Worm (Caenorhabditis elegans) whole organism, L1 larva: ENCODE measurements around the gene cwp-1.

Experiments used
- C16A3.4 ChIP-seq: fragments of 150-350 bp; optimal IDR thresholded peaks from 2 replicates; lab custom pipeline; 2014; ENCODE audit warnings: missing biosample characterization, missing genetic modification characterization
- C34B4.2 ChIP-seq: sonication (generic microtip); optimal IDR thresholded peaks from 2 replicates; lab custom pipeline; 2017; ENCODE audit warnings: mild to moderate bottlenecking, missing genetic modification characterization, missing compliant biosample characterization
- F16B12.6 ChIP-seq: fragments of 150-350 bp; optimal IDR thresholded peaks from 2 replicates; lab custom pipeline; 2014; ENCODE audit warnings: missing biosample characterization, missing genetic modification characterization
- Y116A8C.19 ChIP-seq: sonication (generic microtip); optimal IDR thresholded peaks from 2 replicates; lab custom pipeline; 2016; ENCODE audit warnings: missing compliant biosample characterization, missing genetic modification characterization, borderline replicate concordance
- blmp-1 ChIP-seq: fragments of 150-350 bp; optimal IDR thresholded peaks from 2 replicates; lab custom pipeline; 2014; ENCODE audit warnings: missing biosample characterization, missing genetic modification characterization
- ceh-63 ChIP-seq: fragments of 200-800 bp; sonication (Bioruptor generic); optimal IDR thresholded peaks from 2 replicates; lab custom pipeline; 2018; ENCODE audit warnings: mild to moderate bottlenecking, missing genetic modification characterization, missing compliant biosample characterization
- ceh-88 ChIP-seq: fragments of 200-800 bp; sonication (Bioruptor generic); IDR thresholded peaks from 2 replicates; pipeline ENCODE4 v1.3.6; 2022; ENCODE audit warnings: missing genetic modification characterization, missing compliant biosample characterization
- ceh-90 ChIP-seq: sonication (generic microtip); optimal IDR thresholded peaks from 2 replicates; lab custom pipeline; 2016; ENCODE audit warnings: missing genetic modification characterization, missing compliant biosample characterization
- dpl-1 ChIP-seq, 3 experiments: fragments of 150-350 bp in 2 of 3; sonication (generic microtip) in 1 of 3; optimal IDR thresholded peaks; 2 replicates each; lab custom pipeline; 2014 to 2017; ENCODE audit warnings: missing biosample characterization in 3 of 3, missing genetic modification characterization in 3 of 3, missing genetic modification reagents in 3 of 3
- dsc-1 ChIP-seq: sonication (generic microtip); optimal IDR thresholded peaks from 2 replicates; lab custom pipeline; 2016; ENCODE audit warnings: mild to moderate bottlenecking, missing genetic modification characterization, missing compliant biosample characterization
- efl-1 ChIP-seq, 4 experiments: fragments of 150-350 bp; optimal IDR thresholded peaks in 3 of 4; peaks in 1 of 4; 1 replicate in 1 of 4; 2 replicates in 3 of 4; lab custom pipeline; 2014; ENCODE audit warnings: missing biosample characterization in 2 of 4, missing genetic modification characterization in 2 of 4, missing genetic modification reagents in 2 of 4
- egl-13 ChIP-seq: sonication (generic microtip); optimal IDR thresholded peaks from 2 replicates; lab custom pipeline; 2016; ENCODE audit warnings: missing genotype, missing genetic modification reagents, missing genetic modification characterization, missing compliant biosample characterization
- elt-2 ChIP-seq: sonication (generic microtip); optimal IDR thresholded peaks from 2 replicates; lab custom pipeline; 2016; ENCODE audit warnings: missing genetic modification characterization, mild to moderate bottlenecking, inconsistent platforms, missing compliant biosample characterization, missing genetic modification reagents
- ets-5 ChIP-seq: fragments of 200-800 bp; sonication (Bioruptor generic); IDR thresholded peaks from 2 replicates; pipeline ENCODE4 v1.3.6; 2022; ENCODE audit warnings: missing genetic modification characterization, missing compliant biosample characterization
- fkh-10 ChIP-seq: sonication (generic microtip); optimal IDR thresholded peaks from 2 replicates; lab custom pipeline; 2017; ENCODE audit warnings: missing biosample characterization, missing genetic modification reagents, missing genetic modification characterization
- fkh-4 ChIP-seq: sonication (generic microtip); optimal IDR thresholded peaks from 2 replicates; lab custom pipeline; 2016; ENCODE audit warnings: missing compliant biosample characterization, missing genetic modification characterization, borderline replicate concordance
- fkh-8 ChIP-seq: sonication (generic microtip); optimal IDR thresholded peaks from 2 replicates; lab custom pipeline; 2016; ENCODE audit warnings: mild to moderate bottlenecking, missing genetic modification characterization, missing compliant biosample characterization
- hlh-17 ChIP-seq: fragments of 200-800 bp; sonication (Bioruptor generic); optimal IDR thresholded peaks from 2 replicates; lab custom pipeline; 2018; ENCODE audit warnings: missing genetic modification characterization, mild to moderate bottlenecking, missing compliant biosample characterization, moderate library complexity, borderline replicate concordance
- hpl-2 ChIP-seq: fragments of 150-350 bp; optimal IDR thresholded peaks from 2 replicates; lab custom pipeline; 2014; ENCODE audit warnings: missing biosample characterization, missing genetic modification reagents, missing genetic modification characterization
- jun-1 ChIP-seq: fragments of 150-350 bp; optimal IDR thresholded peaks from 2 replicates; lab custom pipeline; 2014; ENCODE audit warnings: missing biosample characterization, missing genetic modification reagents, missing genetic modification characterization
- lin-14 ChIP-seq: fragments of 200-800 bp; sonication (Bioruptor generic); optimal IDR thresholded peaks from 2 replicates; lab custom pipeline; 2018; ENCODE audit warnings: mild to moderate bottlenecking, missing genetic modification characterization, moderate library complexity, missing compliant biosample characterization
- lin-15B ChIP-seq: fragments of 150-350 bp; sonication (generic microtip); optimal IDR thresholded peaks from 3 replicates; lab custom pipeline; 2014; ENCODE audit warnings: missing biosample characterization, missing genetic modification characterization
- lin-35 ChIP-seq, 2 experiments: fragments of 150-350 bp; optimal IDR thresholded peaks; 2 replicates each; lab custom pipeline; 2014; ENCODE audit warnings: missing biosample characterization in 2 of 2, missing genetic modification characterization in 2 of 2, missing genetic modification reagents in 2 of 2
- lsy-2 ChIP-seq, 2 experiments: fragments of 150-350 bp; optimal IDR thresholded peaks; 2 replicates each; lab custom pipeline; 2014; ENCODE audit warnings: missing biosample characterization in 2 of 2, missing genetic modification characterization in 2 of 2
- mab-9 ChIP-seq: fragments of 200-800 bp; sonication (Bioruptor generic); IDR thresholded peaks from 2 replicates; pipeline ENCODE4 v1.3.6; 2022; ENCODE audit warnings: missing genetic modification reagents, missing genetic modification characterization, missing compliant biosample characterization
- mef-2 ChIP-seq: fragments of 150-350 bp; optimal IDR thresholded peaks from 2 replicates; lab custom pipeline; 2014; ENCODE audit warnings: missing biosample characterization, missing genetic modification characterization
- mep-1 ChIP-seq: fragments of 150-350 bp; optimal IDR thresholded peaks from 2 replicates; lab custom pipeline; 2014; ENCODE audit warnings: missing biosample characterization, missing genetic modification characterization
- nhr-12 ChIP-seq: sonication (generic microtip); optimal IDR thresholded peaks from 2 replicates; lab custom pipeline; 2017; ENCODE audit warnings: missing biosample characterization, missing genetic modification characterization
- nhr-19 ChIP-seq: fragments of 200-800 bp; sonication (Bioruptor generic); conservative IDR thresholded peaks from 2 replicates; pipeline ENCODE4 v1.3.6; 2022; ENCODE audit warnings: missing genetic modification characterization, missing compliant biosample characterization
- nhr-20 ChIP-seq: sonication (generic microtip); optimal IDR thresholded peaks from 2 replicates; lab custom pipeline; 2016; ENCODE audit warnings: mild to moderate bottlenecking, missing genetic modification characterization, missing compliant biosample characterization
- nhr-237 ChIP-seq: fragments of 150-350 bp; optimal IDR thresholded peaks from 2 replicates; lab custom pipeline; 2014; ENCODE audit warnings: missing biosample characterization, missing genetic modification characterization
- nhr-28 ChIP-seq: fragments of 150-350 bp; optimal IDR thresholded peaks from 2 replicates; lab custom pipeline; 2014; ENCODE audit warnings: missing biosample characterization, missing genetic modification characterization
- nhr-47 ChIP-seq: sonication (generic microtip); optimal IDR thresholded peaks from 2 replicates; lab custom pipeline; 2016; ENCODE audit warnings: mild to moderate bottlenecking, missing genetic modification characterization, moderate library complexity, missing compliant biosample characterization
- nhr-71 ChIP-seq: sonication (generic microtip); optimal IDR thresholded peaks from 2 replicates; lab custom pipeline; 2016; ENCODE audit warnings: mild to moderate bottlenecking, missing genetic modification characterization, moderate library complexity, missing compliant biosample characterization
- nhr-76 ChIP-seq: sonication (generic microtip); optimal IDR thresholded peaks from 2 replicates; lab custom pipeline; 2017; ENCODE audit warnings: missing biosample characterization, missing genetic modification characterization
- nhr-77 ChIP-seq: fragments of 150-350 bp; optimal IDR thresholded peaks from 2 replicates; lab custom pipeline; 2014; ENCODE audit warnings: missing biosample characterization, missing genetic modification characterization
- nhr-84 ChIP-seq: sonication (generic microtip); optimal IDR thresholded peaks from 2 replicates; lab custom pipeline; 2017; ENCODE audit warnings: missing biosample characterization, missing genetic modification characterization
- nhr-85 ChIP-seq: sonication (generic microtip); peaks from one replicate; lab custom pipeline; 2016; ENCODE audit warnings: missing genetic modification characterization, inconsistent platforms, missing compliant biosample characterization
- nhr-90 ChIP-seq: sonication (generic microtip); optimal IDR thresholded peaks from 2 replicates; lab custom pipeline; 2016; ENCODE audit warnings: mild to moderate bottlenecking, missing genetic modification characterization, missing compliant biosample characterization; ENCODE audit not compliant: poor library complexity
- pqm-1 ChIP-seq: sonication (generic microtip); optimal IDR thresholded peaks from 3 replicates; lab custom pipeline; 2017; ENCODE audit warnings: missing biosample characterization, missing genetic modification characterization
- snu-23 ChIP-seq: sonication (generic microtip); optimal IDR thresholded peaks from 2 replicates; lab custom pipeline; 2016; ENCODE audit warnings: missing genetic modification characterization, missing compliant biosample characterization
- tbx-2 ChIP-seq: sonication (generic microtip); optimal IDR thresholded peaks from 2 replicates; lab custom pipeline; 2016; ENCODE audit warnings: missing genetic modification characterization, missing compliant biosample characterization
- unc-130 ChIP-seq: fragments of 150-350 bp; optimal IDR thresholded peaks from 2 replicates; lab custom pipeline; 2017; ENCODE audit warnings: missing biosample characterization, missing genetic modification characterization, inconsistent platforms
- ztf-11 ChIP-seq, 2 experiments: sonication (generic microtip); optimal IDR thresholded peaks; 2 replicates each; lab custom pipeline; 2016 to 2017; ENCODE audit warnings: missing genetic modification characterization in 2 of 2, missing biosample characterization in 1 of 2, missing compliant biosample characterization in 1 of 2
- ztf-4 ChIP-seq: fragments of 150-350 bp; optimal IDR thresholded peaks from 2 replicates; lab custom pipeline; 2014; ENCODE audit warnings: missing biosample characterization, missing genetic modification characterization

Gene cwp-1

ce11 chrV:4865364-4865763 is 24.3 kb upstream of the cwp-1 start, which contains the start of gene srd-32:
srd-32 (plus strand) TSS chrV:4865664.
- TF ChIP-seq C34B4.2 (no peak), dsc-1 (peak; percentile 68)
- TF ChIP-seq, all 84 proteins: peak for 1

- TF ChIP-seq mab-9 (GFP tag; lab: Robert Waterston, UW) (no peak), dsc-1 (peak; percentile 92), fkh-8 (tag; lab: Kevin White, UChicago) (peak; percentile 4), fkh-4 (tag; lab: Kevin White, UChicago) (peak; percentile 78)
Measured at ce11 chrV:4864330-4864729, 23.3 kb upstream of the cwp-1 start.

- TF ChIP-seq mep-1 (tag; lab: Kevin White, UChicago), result peak; percentile 21
- peak; percentile 31 for TF ChIP-seq snu-23 (GFP tag; lab: Kevin White, UChicago)
- no peak for TF ChIP-seq ceh-90 (tag; lab: Kevin White, UChicago)
- no peak for TF ChIP-seq nhr-47 (tag; lab: Kevin White, UChicago)
- no peak for TF ChIP-seq hpl-2 (GFP tag; lab: Kevin White, UChicago)
- TF ChIP-seq dsc-1, result no peak
- no peak for TF ChIP-seq mef-2
- peak; percentile 53 for TF ChIP-seq nhr-20 (tag; lab: Kevin White, UChicago)
- peak; percentile 27 for TF ChIP-seq nhr-77 (tag; lab: Kevin White, UChicago)
- TF ChIP-seq lin-15B (tag; lab: Kevin White, UChicago), result no peak
- TF ChIP-seq C16A3.4 (tag; lab: Kevin White, UChicago), result peak; percentile 1
- no peak for TF ChIP-seq ceh-88 (GFP tag; lab: Robert Waterston, UW)
- TF ChIP-seq lin-14 (GFP tag; lab: Kevin White, UChicago), result peak; percentile 73
- TF ChIP-seq nhr-28 (tag; lab: Kevin White, UChicago), result no peak
- TF ChIP-seq nhr-76 (tag; lab: Kevin White, UChicago), result no peak
- TF ChIP-seq nhr-85 (tag; lab: Kevin White, UChicago), result peak; percentile 50
- no peak for TF ChIP-seq ceh-63
- no peak for TF ChIP-seq F16B12.6 (tag; lab: Kevin White, UChicago)
- peak; percentile 49 for TF ChIP-seq nhr-71 (tag; lab: Kevin White, UChicago)
- TF ChIP-seq unc-130 (tag; lab: Kevin White, UChicago), result no peak
- no peak for TF ChIP-seq nhr-12 (tag; lab: Kevin White, UChicago)
- peak; percentile 18 for TF ChIP-seq ztf-4 (tag; lab: Kevin White, UChicago)
- no peak for TF ChIP-seq ets-5
- peak in 1 of 2 experiments; percentile 32 for TF ChIP-seq lin-35 (GFP tag; optimal IDR thresholded peaks at IDR 0.05; lab: Kevin White, UChicago)
- TF ChIP-seq ztf-11 (tag; optimal IDR thresholded peaks at IDR 0.05; lab: Kevin White, UChicago), result no peak
- no peak for TF ChIP-seq jun-1 (tag; lab: Kevin White, UChicago)
- TF ChIP-seq nhr-237 (tag; lab: Kevin White, UChicago), result no peak
- TF ChIP-seq dpl-1 (GFP tag; optimal IDR thresholded peaks at IDR 0.05; lab: Kevin White, UChicago), result no peak
- no peak for TF ChIP-seq Y116A8C.19 (tag; lab: Kevin White, UChicago)
Measured at ce11 chrV:4862737-4863136, 21.7 kb upstream of the cwp-1 start, which contains the start of gene C37H5.13. C37H5.13 (minus strand) TSS chrV:4862965.

DNA sequence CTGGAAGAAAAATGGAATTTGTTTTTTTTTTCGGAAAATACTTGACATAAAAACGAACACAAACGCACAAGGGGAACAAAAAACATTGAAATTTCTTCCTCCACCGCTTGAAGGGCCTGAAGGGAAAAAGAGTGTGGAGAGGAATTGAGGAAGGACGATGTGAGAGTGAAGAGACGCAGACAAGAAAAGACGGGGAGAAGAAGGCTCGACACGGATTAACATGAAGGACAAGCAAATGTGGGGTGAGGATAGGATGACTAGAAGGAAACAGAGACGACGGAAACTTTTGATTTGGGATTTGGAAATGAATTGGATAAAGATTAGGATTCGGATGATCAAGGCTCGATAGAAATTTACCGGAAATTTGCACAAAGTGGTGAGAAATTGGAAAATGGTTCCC is 19.4 kb upstream of the cwp-1 start:
- no peak for TF ChIP-seq hlh-17
- TF ChIP-seq dsc-1, result peak; percentile 50
- peak; percentile 9 to 15 for TF ChIP-seq efl-1 (optimal IDR thresholded peaks at IDR 0.05; lab: Kevin White, UChicago)
- TF ChIP-seq efl-1 (GFP tag; optimal IDR thresholded peaks at IDR 0.05 in 1 of 2; lab: Kevin White, UChicago), result peak in 1 of 2 experiments; percentile 78
- TF ChIP-seq lsy-2 (tag; optimal IDR thresholded peaks at IDR 0.05; lab: Kevin White, UChicago), result peak in 1 of 2 experiments; percentile 13
- no peak for TF ChIP-seq nhr-90 (tag; lab: Kevin White, UChicago)
- no peak for TF ChIP-seq elt-2
- peak; percentile 15 for TF ChIP-seq fkh-8 (tag; lab: Kevin White, UChicago)
- no peak for TF ChIP-seq nhr-19
- TF ChIP-seq fkh-10 (GFP tag; lab: Kevin White, UChicago), result no peak
- TF ChIP-seq egl-13 (tag; lab: Kevin White, UChicago), result peak; percentile 22
- peak; percentile 18 for TF ChIP-seq snu-23 (GFP tag; lab: Kevin White, UChicago)
- no peak for TF ChIP-seq nhr-84 (tag; lab: Kevin White, UChicago)
- no peak for TF ChIP-seq blmp-1 (tag; lab: Kevin White, UChicago)
- peak; percentile 57 for TF ChIP-seq lin-14 (GFP tag; lab: Kevin White, UChicago)
- peak; percentile 37 for TF ChIP-seq nhr-71 (tag; lab: Kevin White, UChicago)
- no peak for TF ChIP-seq ztf-4 (tag; lab: Kevin White, UChicago)
- TF ChIP-seq tbx-2 (tag; lab: Kevin White, UChicago), result no peak
- peak; percentile 25 for TF ChIP-seq nhr-47 (tag; lab: Kevin White, UChicago)
- no peak for TF ChIP-seq pqm-1 (tag; lab: Kevin White, UChicago)
